Fruit fly (Drosophila melanogaster): ENCODE results near the gene CG14219.

Gene CG14219

dm6 chrX:19548438-19548837 is 41.5 kb downstream of the CG14219 start:
- TF ChIP-seq Sin3A (optimal IDR thresholded peaks at IDR 0.05) (no peak), psq (optimal IDR thresholded peaks at IDR 0.05) (no peak), ttk (optimal IDR thresholded peaks at IDR 0.05) (no peak), Myc (optimal IDR thresholded peaks at IDR 0.05) (no peak), h (optimal IDR thresholded peaks at IDR 0.05) (no peak), insv (optimal IDR thresholded peaks at IDR 0.05) (no peak)

DNA sequence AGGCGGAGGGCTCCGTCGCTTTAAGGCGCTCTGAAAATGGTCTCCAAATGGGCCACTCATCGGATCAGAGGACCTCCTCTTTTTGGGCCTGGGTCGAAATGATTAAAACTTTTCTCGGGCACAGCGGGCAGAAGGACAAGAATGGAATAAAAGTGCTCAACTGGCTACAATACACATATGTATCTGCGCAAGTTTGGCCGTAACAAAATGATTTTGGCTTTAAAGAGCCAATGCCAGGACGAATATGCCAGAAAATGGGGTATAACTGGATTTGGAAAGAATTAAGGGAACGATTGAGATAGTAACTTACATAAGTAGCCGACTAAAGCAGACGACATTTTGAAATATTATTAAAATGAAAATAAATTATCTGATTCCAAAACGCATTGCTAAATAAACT is 42.6 kb downstream of the CG14219 start, which contains the start of gene CG32532:
Gene CG32532, minus strand, starts transcription at position 101 of the 400 bp plus-strand sequence.
- TF ChIP-seq ttk (optimal IDR thresholded peaks at IDR 0.05) (no peak), h (optimal IDR thresholded peaks at IDR 0.05) (no peak), psq (optimal IDR thresholded peaks at IDR 0.05) (no peak), Myc (optimal IDR thresholded peaks at IDR 0.05) (no peak), Sin3A (optimal IDR thresholded peaks at IDR 0.05) (no peak), insv (optimal IDR thresholded peaks at IDR 0.05) (no peak)

- TF ChIP-seq psq (optimal IDR thresholded peaks at IDR 0.05) (no peak), h (optimal IDR thresholded peaks at IDR 0.05) (no peak), ttk (optimal IDR thresholded peaks at IDR 0.05) (no peak), Sin3A (optimal IDR thresholded peaks at IDR 0.05) (no peak), insv (optimal IDR thresholded peaks at IDR 0.05) (no peak), Myc (optimal IDR thresholded peaks at IDR 0.05) (no peak)
Observed at dm6 chrX:19546658-19547038, 43.3 kb downstream of the CG14219 start.

- TF ChIP-seq psq (optimal IDR thresholded peaks at IDR 0.05) (no peak), Sin3A (optimal IDR thresholded peaks at IDR 0.05) (no peak), h (optimal IDR thresholded peaks at IDR 0.05) (no peak), ttk (optimal IDR thresholded peaks at IDR 0.05) (no peak), insv (optimal IDR thresholded peaks at IDR 0.05) (no peak), Myc (optimal IDR thresholded peaks at IDR 0.05) (no peak)
Observed at dm6 chrX:19545865-19546657, 43.9 kb downstream of the CG14219 start.
